Worm (Caenorhabditis elegans) whole organism, L3 larva: ENCODE measurements around the gene hpo-19.
A peak's percentile ranks its signal among the peaks of the same experiment; 100 is the strongest.

Experiments used
- egl-27 ChIP-seq: sonication (generic microtip); optimal IDR thresholded peaks from 4 replicates; lab custom pipeline; 2017; ENCODE audit warnings: missing biosample characterization, missing genetic modification reagents, missing genetic modification characterization
- lin-15B ChIP-seq: fragments of 150-350 bp; optimal IDR thresholded peaks from 2 replicates; lab custom pipeline; 2014; ENCODE audit warnings: missing biosample characterization, missing genetic modification characterization
- nhr-12 ChIP-seq: fragments of 150-350 bp; optimal IDR thresholded peaks from 2 replicates; lab custom pipeline; 2014; ENCODE audit warnings: missing biosample characterization, missing genetic modification characterization
- nhr-76 ChIP-seq: fragments of 150-350 bp; sonication (generic microtip); optimal IDR thresholded peaks from 5 replicates; lab custom pipeline; 2014; ENCODE audit warnings: missing biosample characterization, missing genetic modification characterization
- pqm-1 ChIP-seq: fragments of 150-350 bp; optimal IDR thresholded peaks from 2 replicates; lab custom pipeline; 2017; ENCODE audit warnings: missing biosample characterization, missing genetic modification characterization, inconsistent platforms
- unc-62 ChIP-seq: fragments of 150-350 bp; sonication (generic microtip); optimal IDR thresholded peaks from 4 replicates; lab custom pipeline; 2014; ENCODE audit warnings: missing biosample characterization, missing genetic modification reagents, missing genetic modification characterization

ce11 chrV:6407587-6407986, 28.9 kb upstream of the hpo-19 start:
- no peak for TF ChIP-seq nhr-12
- no peak for TF ChIP-seq unc-62 (GFP tag; lab: Kevin White, UChicago)
- no peak for TF ChIP-seq nhr-76 (tag; lab: Kevin White, UChicago)
- TF ChIP-seq pqm-1 (tag; lab: Kevin White, UChicago), result peak; percentile 93
- no peak for TF ChIP-seq egl-27 (tag; lab: Kevin White, UChicago)
- TF ChIP-seq lin-15B (tag; lab: Kevin White, UChicago), result no peak
